Fruit fly (Drosophila melanogaster): ENCODE data around the gene mei-P26.

- TF ChIP-seq CG8478 (optimal IDR thresholded peaks at IDR 0.05) (no peak), CTCF (optimal IDR thresholded peaks at IDR 0.05) (no peak)
These were observed 33.3 kb downstream of the mei-P26 start, which contains the start of gene CG12118 for dm6 chrX:9196362-9196761.
